Worm (Caenorhabditis elegans): ENCODE results near the gene nspc-17.

DNA sequence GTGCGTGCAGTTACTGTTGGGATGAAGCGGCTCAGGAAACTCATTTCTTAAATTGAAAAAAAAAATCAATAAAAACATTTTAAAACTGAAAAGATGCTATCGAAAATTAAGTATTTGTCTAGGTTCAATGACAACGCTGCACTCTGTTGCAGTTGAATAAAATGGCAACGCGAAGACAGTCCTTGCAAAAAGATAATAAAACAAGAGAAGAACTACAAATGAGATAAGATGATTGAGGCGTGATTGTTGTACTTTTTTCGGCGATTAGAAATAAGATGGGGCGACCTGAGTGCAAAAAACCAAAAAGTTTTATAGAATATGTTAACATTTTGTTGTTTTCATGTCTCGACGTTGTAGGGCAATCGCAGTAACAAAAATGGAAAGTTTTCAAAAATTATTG is 10.0 kb downstream of the nspc-17 start, which contains the start of gene gcsh-1:
- TF ChIP-seq T23F11.4 (GFP tag; optimal IDR thresholded peaks at IDR 0.05): no peak
- no peak for TF ChIP-seq ref-2 (tag; optimal IDR thresholded peaks at IDR 0.05)
- no peak for TF ChIP-seq dmd-4 (tag; optimal IDR thresholded peaks at IDR 0.05; ENCODE audit: borderline replicate concordance)
- TF ChIP-seq nhr-11 (tag; optimal IDR thresholded peaks at IDR 0.05): no peak
- TF ChIP-seq pqm-1 (tag; optimal IDR thresholded peaks at IDR 0.05): no peak
- TF ChIP-seq fkh-10 (GFP tag; optimal IDR thresholded peaks at IDR 0.05): no peak
- no peak for TF ChIP-seq mec-3 (tag; optimal IDR thresholded peaks at IDR 0.05; ENCODE audit: borderline replicate concordance)
- no peak for TF ChIP-seq ceh-22 (tag; optimal IDR thresholded peaks at IDR 0.05)
- TF ChIP-seq elt-2 (tag; optimal IDR thresholded peaks at IDR 0.05): peak; percentile 53
- TF ChIP-seq ama-1 (optimal IDR thresholded peaks at IDR 0.05): no peak
- no peak for TF ChIP-seq rnt-1 (tag; optimal IDR thresholded peaks at IDR 0.05)
- TF ChIP-seq ttx-3 (tag; optimal IDR thresholded peaks at IDR 0.05): no peak
- TF ChIP-seq unc-3 (GFP tag; conservative IDR thresholded peaks at IDR 0.05): no peak
- TF ChIP-seq unc-3 (tag; optimal IDR thresholded peaks at IDR 0.05): no peak
